Fruit fly (Drosophila melanogaster) whole organism, adult: ENCODE measurements around the gene CG31347.
A peak's percentile ranks its signal among the peaks of the same experiment; 100 is the strongest.

Experiments used
- CG12768 ChIP-seq: fragments of 200-800 bp; sonication (Bioruptor generic); optimal IDR thresholded peaks from 2 replicates; lab custom pipeline; 2017; ENCODE audit warnings: missing biosample characterization, missing genetic modification characterization, mild to moderate bottlenecking, moderate library complexity, missing genetic modification reagents
- CG1620 ChIP-seq: fragments of 200-800 bp; sonication (Bioruptor generic); optimal IDR thresholded peaks from 2 replicates; lab custom pipeline; 2016; ENCODE audit warnings: missing biosample characterization, missing genetic modification characterization
- CG7045 ChIP-seq: fragments of 200-800 bp; sonication (Bioruptor generic); optimal IDR thresholded peaks from 2 replicates; lab custom pipeline; 2017; ENCODE audit warnings: missing biosample characterization, mild to moderate bottlenecking, missing genetic modification characterization
- Hr96 ChIP-seq: fragments of 200-800 bp; sonication (Bioruptor generic); optimal IDR thresholded peaks from 2 replicates; lab custom pipeline; 2016; ENCODE audit warnings: missing biosample characterization, missing genetic modification characterization
- Mnt ChIP-seq: fragments of 200-800 bp; sonication (Bioruptor generic); optimal IDR thresholded peaks from 2 replicates; lab custom pipeline; 2016; ENCODE audit warnings: missing biosample characterization, mild to moderate bottlenecking, missing genetic modification characterization
- bab1 ChIP-seq: fragments of 200-800 bp; sonication (Bioruptor generic); optimal IDR thresholded peaks from 3 replicates; lab custom pipeline; 2019; ENCODE audit warnings: missing biosample characterization, mild to moderate bottlenecking, missing genetic modification characterization, moderate library complexity
- cic ChIP-seq: fragments of 200-800 bp; sonication (Bioruptor generic); optimal IDR thresholded peaks from 2 replicates; lab custom pipeline; 2017; ENCODE audit warnings: missing biosample characterization, mild to moderate bottlenecking, missing genetic modification characterization, moderate library complexity
- cnc ChIP-seq, 2 experiments: fragments of >200 bp; optimal IDR thresholded peaks; 2 replicates each; lab custom pipeline; 2017
- kay ChIP-seq: fragments of 200-800 bp; sonication (Bioruptor generic); peaks from one replicate; lab custom pipeline; 2016; ENCODE audit warnings: missing biosample characterization, missing genetic modification characterization, borderline replicate concordance
- ovo ChIP-seq: fragments of 200-800 bp; sonication (Bioruptor generic); optimal IDR thresholded peaks from 2 replicates; lab custom pipeline; 2016; ENCODE audit warnings: missing biosample characterization, missing genetic modification characterization

DNA sequence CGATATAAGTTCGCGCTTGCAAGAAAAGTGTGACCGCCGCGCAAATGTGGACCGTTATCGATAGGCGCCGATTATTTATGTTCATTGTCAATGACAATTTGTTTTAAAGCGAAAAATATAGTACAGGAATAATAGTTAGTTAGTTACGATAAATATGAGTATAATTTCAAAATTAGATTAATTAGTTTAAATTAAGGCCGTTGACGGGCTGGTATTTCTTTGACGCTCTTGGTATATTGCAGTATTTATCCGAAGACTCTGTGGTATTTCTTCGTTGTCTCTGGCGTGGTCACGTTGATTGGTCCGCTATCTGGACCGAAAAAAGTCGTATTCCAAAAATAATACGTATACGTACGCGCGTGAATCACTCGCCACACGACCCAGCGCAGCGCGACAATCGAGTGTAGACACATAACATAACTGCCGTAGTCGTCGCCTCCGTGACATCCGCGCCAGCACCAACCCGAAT is 5.2 kb upstream of the CG31347 start:
- TF ChIP-seq CG12768 (GFP tag; lab: Kevin White, UChicago) (no peak), cic (GFP tag; lab: Kevin White, UChicago) (peak; percentile 37), Mnt (GFP tag; lab: Kevin White, UChicago) (peak; percentile 56), bab1 (peak; percentile 33), Hr96 (no peak), cnc (optimal IDR thresholded peaks at IDR 0.05; lab: Kevin White, UChicago) (no peak), CG1620 (GFP tag; lab: Kevin White, UChicago) (no peak), kay (peak; percentile 39), CG7045 (GFP tag; lab: Kevin White, UChicago) (no peak), ovo (GFP tag; lab: Kevin White, UChicago) (no peak)
